Worm (Caenorhabditis elegans) whole organism, L4 larva: ENCODE measurements around the gene nsph-1.1.

Experiments used
- R02D3.7 ChIP-seq: fragments of 150-350 bp; sonication (generic microtip); optimal IDR thresholded peaks from 3 replicates; lab custom pipeline; 2014; ENCODE audit warnings: missing biosample characterization, missing genetic modification characterization
- Y48G9A.11 ChIP-seq: fragments of 200-800 bp; sonication (Bioruptor generic); IDR thresholded peaks from 2 replicates; pipeline ENCODE4 v1.3.6; 2022; ENCODE audit warnings: missing genetic modification reagents, missing genetic modification characterization, missing compliant biosample characterization
- Y5F2A.4 ChIP-seq: fragments of 200-800 bp; sonication (Bioruptor generic); optimal IDR thresholded peaks from 2 replicates; lab custom pipeline; 2018; ENCODE audit warnings: mild to moderate bottlenecking, missing genetic modification characterization, missing compliant biosample characterization
- Y75B8A.6 ChIP-seq: fragments of 200-800 bp; sonication (Bioruptor generic); IDR thresholded peaks from 2 replicates; pipeline ENCODE4 v1.3.6; 2022; ENCODE audit warnings: missing genetic modification reagents, missing genetic modification characterization, missing compliant biosample characterization
- ZK546.5 ChIP-seq, 2 experiments: sonication (generic microtip); optimal IDR thresholded peaks; 2 replicates each; lab custom pipeline; 2017; ENCODE audit warnings: missing biosample characterization in 2 of 2, missing genetic modification characterization in 2 of 2
- attf-4 ChIP-seq: sonication (generic microtip); optimal IDR thresholded peaks from 3 replicates; lab custom pipeline; 2017; ENCODE audit warnings: missing biosample characterization, missing genetic modification characterization
- ceh-28 ChIP-seq: fragments of 150-350 bp; optimal IDR thresholded peaks from 2 replicates; lab custom pipeline; 2014; ENCODE audit warnings: missing biosample characterization, missing genetic modification reagents, missing genetic modification characterization
- ceh-32 ChIP-seq: sonication (generic microtip); optimal IDR thresholded peaks from 2 replicates; lab custom pipeline; 2016; ENCODE audit warnings: mild to moderate bottlenecking, missing genetic modification characterization, missing compliant biosample characterization; ENCODE audit not compliant: poor library complexity
- ceh-82 ChIP-seq: sonication (generic microtip); optimal IDR thresholded peaks from 2 replicates; lab custom pipeline; 2017; ENCODE audit warnings: missing biosample characterization, missing genetic modification characterization
- ctbp-1 ChIP-seq: fragments of 200-800 bp; sonication (Bioruptor generic); IDR thresholded peaks from 2 replicates; pipeline ENCODE4 v1.3.6; 2022; ENCODE audit warnings: missing genetic modification reagents, missing genetic modification characterization, missing compliant biosample characterization
- daf-12 ChIP-seq: fragments of 150-350 bp; optimal IDR thresholded peaks from 2 replicates; lab custom pipeline; 2014; ENCODE audit warnings: missing biosample characterization, missing genetic modification reagents, missing genetic modification characterization
- daf-19 ChIP-seq: fragments of 200-800 bp; sonication (Bioruptor generic); conservative IDR thresholded peaks from 2 replicates; pipeline ENCODE4 v1.3.6; 2022; ENCODE audit warnings: missing genetic modification characterization, missing compliant biosample characterization
- daf-8 ChIP-seq: fragments of 200-800 bp; sonication (Bioruptor generic); IDR thresholded peaks from 2 replicates; pipeline ENCODE4 v1.3.6; 2022; ENCODE audit warnings: missing genetic modification characterization, missing compliant biosample characterization
- dmd-6 ChIP-seq: fragments of 200-800 bp; sonication (Bioruptor generic); IDR thresholded peaks from 2 replicates; pipeline ENCODE4 v1.3.6; 2022; ENCODE audit warnings: missing genetic modification reagents, missing genetic modification characterization, missing compliant biosample characterization
- duxl-1 ChIP-seq: sonication (generic microtip); optimal IDR thresholded peaks from 2 replicates; lab custom pipeline; 2016; ENCODE audit warnings: mild to moderate bottlenecking, missing genetic modification characterization, moderate library complexity, missing compliant biosample characterization; ENCODE audit not compliant: poor library complexity
- egl-27 ChIP-seq: sonication (generic microtip); optimal IDR thresholded peaks from 3 replicates; lab custom pipeline; 2017; ENCODE audit warnings: missing biosample characterization, missing genetic modification reagents, missing genetic modification characterization
- fkh-10 ChIP-seq: fragments of 150-350 bp; optimal IDR thresholded peaks from 2 replicates; lab custom pipeline; 2014; ENCODE audit warnings: missing biosample characterization, missing genetic modification reagents, missing genetic modification characterization
- hmg-1.1 ChIP-seq: fragments of 200-800 bp; sonication (Bioruptor generic); IDR thresholded peaks from 2 replicates; pipeline ENCODE4 v1.3.6; 2022; ENCODE audit warnings: missing genetic modification reagents, missing genetic modification characterization, missing compliant biosample characterization
- jun-1 ChIP-seq: fragments of 150-350 bp; optimal IDR thresholded peaks from 2 replicates; lab custom pipeline; 2014; ENCODE audit warnings: missing biosample characterization, missing genetic modification reagents, missing genetic modification characterization
- lim-7 ChIP-seq: fragments of 200-800 bp; sonication (Bioruptor generic); IDR thresholded peaks from 2 replicates; pipeline ENCODE4 v1.3.6; 2022; ENCODE audit warnings: missing genetic modification characterization, missing compliant biosample characterization
- lin-38 ChIP-seq: fragments of 200-800 bp; sonication (Bioruptor generic); IDR thresholded peaks from 2 replicates; pipeline ENCODE4 v1.3.6; 2022; ENCODE audit warnings: missing genetic modification reagents, missing genetic modification characterization, missing compliant biosample characterization
- lin-39 ChIP-seq: fragments of 150-350 bp; optimal IDR thresholded peaks from 2 replicates; lab custom pipeline; 2014; ENCODE audit warnings: missing biosample characterization, missing genetic modification reagents, missing genetic modification characterization
- madf-9 ChIP-seq: fragments of 200-800 bp; sonication (Bioruptor generic); conservative IDR thresholded peaks from 2 replicates; pipeline ENCODE4 v1.3.6; 2022; ENCODE audit warnings: missing genetic modification reagents, missing genetic modification characterization, missing compliant biosample characterization
- mdt-29 ChIP-seq: fragments of 200-800 bp; sonication (Bioruptor generic); IDR thresholded peaks from 2 replicates; pipeline ENCODE4 v1.3.6; 2022; ENCODE audit warnings: missing genetic modification reagents, missing genetic modification characterization, missing compliant biosample characterization
- mes-2 ChIP-seq: sonication (generic microtip); optimal IDR thresholded peaks from 2 replicates; lab custom pipeline; 2016; ENCODE audit warnings: missing genotype, mild to moderate bottlenecking, missing genetic modification characterization, missing compliant biosample characterization; ENCODE audit not compliant: poor library complexity, severe bottlenecking
- mxl-2 ChIP-seq: fragments of 200-800 bp; sonication (Bioruptor generic); conservative IDR thresholded peaks from 2 replicates; pipeline ENCODE4 v1.3.6; 2022; ENCODE audit warnings: missing genetic modification reagents, missing genetic modification characterization, missing compliant biosample characterization
- nhr-102 ChIP-seq: sonication (generic microtip); optimal IDR thresholded peaks from 2 replicates; lab custom pipeline; 2016; ENCODE audit warnings: mild to moderate bottlenecking, missing genetic modification characterization, moderate library complexity, missing compliant biosample characterization
- nhr-11 ChIP-seq: fragments of 150-350 bp; optimal IDR thresholded peaks from 2 replicates; lab custom pipeline; 2014; ENCODE audit warnings: missing biosample characterization, missing genetic modification characterization
- nhr-111 ChIP-seq: fragments of 200-800 bp; sonication (Bioruptor generic); optimal IDR thresholded peaks from 2 replicates; lab custom pipeline; 2018; ENCODE audit warnings: mild to moderate bottlenecking, missing genetic modification characterization, missing compliant biosample characterization
- nhr-28 ChIP-seq: fragments of 150-350 bp; optimal IDR thresholded peaks from 2 replicates; lab custom pipeline; 2014; ENCODE audit warnings: missing biosample characterization, missing genetic modification characterization
- nhr-48 ChIP-seq: sonication (generic microtip); optimal IDR thresholded peaks from 2 replicates; lab custom pipeline; 2016; ENCODE audit warnings: mild to moderate bottlenecking, missing genetic modification characterization, missing compliant biosample characterization
- nhr-76 ChIP-seq: fragments of 150-350 bp; optimal IDR thresholded peaks from 2 replicates; lab custom pipeline; 2014; ENCODE audit warnings: missing biosample characterization, missing genetic modification characterization
- php-3 ChIP-seq: fragments of 200-800 bp; sonication (Bioruptor generic); IDR thresholded peaks from 2 replicates; pipeline ENCODE4 v1.3.6; 2022; ENCODE audit warnings: missing genetic modification reagents, missing genetic modification characterization, missing compliant biosample characterization
- pqm-1 ChIP-seq: sonication (generic microtip); optimal IDR thresholded peaks from 2 replicates; lab custom pipeline; 2017; ENCODE audit warnings: missing biosample characterization, missing genetic modification characterization
- sdz-12 ChIP-seq: fragments of 200-800 bp; sonication (Bioruptor generic); optimal IDR thresholded peaks from 2 replicates; lab custom pipeline; 2018; ENCODE audit warnings: mild to moderate bottlenecking, missing genetic modification characterization, missing compliant biosample characterization
- snpc-4 ChIP-seq: fragments of 150-350 bp; optimal IDR thresholded peaks from 2 replicates; lab custom pipeline; 2014; ENCODE audit warnings: missing biosample characterization, missing genetic modification characterization
- spr-3 ChIP-seq: fragments of 200-800 bp; sonication (Bioruptor generic); optimal IDR thresholded peaks from 2 replicates; lab custom pipeline; 2018; ENCODE audit warnings: mild to moderate bottlenecking, missing genetic modification characterization, missing compliant biosample characterization
- unc-62 ChIP-seq, 3 experiments: fragments of 150-350 bp in 1 of 3; sonication (generic microtip); optimal IDR thresholded peaks in 2 of 3; peaks in 1 of 3; 1 replicate in 1 of 3; 2 replicates in 2 of 3; lab custom pipeline; 2014 to 2017; ENCODE audit warnings: missing biosample characterization in 3 of 3, missing genetic modification characterization in 3 of 3, missing genetic modification reagents in 3 of 3, missing genotype in 1 of 3
- vab-7 ChIP-seq: fragments of 200-800 bp; sonication (Bioruptor generic); IDR thresholded peaks from 2 replicates; pipeline ENCODE4 v1.3.6; 2022; ENCODE audit warnings: missing genetic modification reagents, missing genetic modification characterization, missing compliant biosample characterization
- zag-1 ChIP-seq: fragments of 150-350 bp; optimal IDR thresholded peaks from 2 replicates; lab custom pipeline; 2014; ENCODE audit warnings: missing biosample characterization, missing genetic modification characterization
- zip-11 ChIP-seq: fragments of 200-800 bp; sonication (Bioruptor generic); IDR thresholded peaks from 2 replicates; pipeline ENCODE4 v1.3.6; 2022; ENCODE audit warnings: missing genetic modification characterization, missing compliant biosample characterization

The nsph-1.1 gene

DNA sequence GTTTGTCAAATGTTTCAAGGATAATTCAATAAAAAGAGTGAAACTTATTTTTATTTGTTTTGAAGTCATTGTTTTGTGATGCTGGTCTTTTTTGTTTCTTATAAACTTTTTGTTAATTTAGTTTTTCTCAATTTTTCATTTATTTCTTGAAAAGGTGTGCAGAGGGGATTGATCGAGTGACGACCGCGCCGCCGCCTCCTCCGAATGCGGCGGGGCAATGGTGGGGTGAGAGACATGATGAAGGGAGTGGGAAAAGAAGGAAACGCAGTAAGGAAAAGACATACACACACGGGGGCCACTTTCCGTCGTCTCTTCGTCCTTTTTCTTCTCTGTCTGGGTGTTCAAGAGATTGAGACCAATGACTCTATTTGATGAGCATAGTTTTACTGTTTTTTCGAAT, 2.8 kb downstream of the nsph-1.1 start (continued):
- TF ChIP-seq daf-12 (tag; lab: Kevin White, UChicago) (no peak), attf-4 (tag; lab: Kevin White, UChicago) (no peak), fkh-10 (GFP tag; lab: Kevin White, UChicago) (no peak), madf-9 (0 out of 2 replicates have a peak, but pooled peaks have one; percentile 4), nhr-28 (tag; lab: Kevin White, UChicago) (no peak), dmd-6 (GFP tag; lab: Robert Waterston, UW) (peak; percentile 27; the same call in 1 of the 2 replicates), Y5F2A.4 (GFP tag; lab: Kevin White, UChicago) (no peak), mxl-2 (no peak), lin-39 (tag; lab: Kevin White, UChicago) (no peak), zag-1 (tag; lab: Kevin White, UChicago) (no peak), nhr-102 (tag; lab: Kevin White, UChicago) (no peak), php-3 (GFP tag; lab: Robert Waterston, UW) (no peak), mes-2 (tag; lab: Kevin White, UChicago) (peak; percentile 54), vab-7 (GFP tag; lab: Robert Waterston, UW) (no peak), daf-19 (GFP tag; lab: Robert Waterston, UW) (no peak), hmg-1.1 (GFP tag; lab: Robert Waterston, UW) (peak; percentile 65), ctbp-1 (GFP tag; lab: Robert Waterston, UW) (no peak), ceh-32 (tag; lab: Kevin White, UChicago) (no peak), lim-7 (no peak), nhr-111 (no peak), jun-1 (no peak), pqm-1 (peak; percentile 3), daf-8 (GFP tag; lab: Robert Waterston, UW) (no peak), nhr-11 (tag; lab: Kevin White, UChicago) (no peak), duxl-1 (no peak), mdt-29 (no peak), nhr-76 (tag; lab: Kevin White, UChicago) (no peak), Y75B8A.6 (GFP tag; lab: Robert Waterston, UW) (no peak), Y48G9A.11 (no peak), zip-11 (GFP tag; lab: Robert Waterston, UW) (no peak), R02D3.7 (no peak), ceh-28 (tag; lab: Kevin White, UChicago) (no peak), unc-62 (GFP tag; optimal IDR thresholded peaks at IDR 0.05 in 1 of 2; lab: Kevin White, UChicago) (peak in 1 of 2 experiments; percentile 57), unc-62 (tag; optimal IDR thresholded peaks at IDR 0.05; lab: Kevin White, UChicago) (no peak)

DNA sequence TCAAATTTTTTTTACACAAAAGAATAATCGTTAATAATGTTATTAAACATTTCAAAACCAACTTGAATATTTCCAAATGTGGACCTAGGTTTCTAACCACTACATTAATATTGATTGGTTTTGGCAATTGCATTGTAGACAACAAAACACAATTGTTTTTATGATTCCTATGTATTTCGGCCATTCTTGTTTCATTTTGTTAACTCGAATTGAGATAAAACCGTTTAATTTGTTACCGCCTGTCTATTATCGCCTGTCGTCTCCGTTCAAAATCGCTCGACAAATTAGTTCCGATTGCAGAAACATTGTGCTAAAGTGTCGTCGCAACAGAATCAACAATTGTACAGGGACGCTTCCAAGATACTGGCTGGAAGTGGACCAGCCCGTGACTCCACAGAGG, 4.1 kb downstream of the nsph-1.1 start, which contains the start of gene let-19:
TSS of gene let-19 (plus strand) at position 301 of the 400 bp plus-strand sequence.
- TF ChIP-seq ceh-82 (tag; lab: Kevin White, UChicago) (no peak), snpc-4 (tag; lab: Kevin White, UChicago) (no peak), fkh-10 (GFP tag; lab: Kevin White, UChicago) (no peak), nhr-48 (tag; lab: Kevin White, UChicago) (no peak), egl-27 (no peak), sdz-12 (GFP tag; lab: Kevin White, UChicago) (no peak), spr-3 (GFP tag; lab: Kevin White, UChicago) (no peak), lin-38 (GFP tag; lab: Robert Waterston, UW) (no peak), jun-1 (no peak), ZK546.5 (tag; optimal IDR thresholded peaks at IDR 0.05; lab: Kevin White, UChicago) (no peak)
